Worm (Caenorhabditis elegans) whole organism, young adult: ENCODE data around the gene prx-3.

Source experiments
- B0035.1 ChIP-seq: sonication (generic microtip); optimal IDR thresholded peaks from 2 replicates; lab custom pipeline; 2016; ENCODE audit warnings: missing genetic modification characterization, mild to moderate bottlenecking, missing compliant biosample characterization, missing genotype, missing genetic modification reagents
- B0336.3 ChIP-seq: fragments of 200-800 bp; sonication (Bioruptor generic); IDR thresholded peaks from 2 replicates; pipeline ENCODE4 v1.3.6; 2022; ENCODE audit warnings: missing genetic modification characterization, missing compliant biosample characterization
- D2030.7 ChIP-seq: fragments of 200-800 bp; sonication (Bioruptor generic); IDR thresholded peaks from 2 replicates; pipeline ENCODE4 v1.3.6; 2022; ENCODE audit warnings: missing genetic modification reagents, missing genetic modification characterization, missing compliant biosample characterization
- K11D2.4 ChIP-seq: fragments of 200-800 bp; sonication (Bioruptor generic); IDR thresholded peaks from 2 replicates; pipeline ENCODE4 v1.3.6; 2022; ENCODE audit warnings: missing genetic modification reagents, missing genetic modification characterization, missing compliant biosample characterization
- K12H6.12 ChIP-seq: fragments of 200-800 bp; sonication (Bioruptor generic); optimal IDR thresholded peaks from 2 replicates; lab custom pipeline; 2018; ENCODE audit warnings: mild to moderate bottlenecking, missing genetic modification characterization, missing compliant biosample characterization
- bed-1 ChIP-seq: fragments of 200-800 bp; sonication (Bioruptor generic); IDR thresholded peaks from 2 replicates; pipeline ENCODE4 v1.3.6; 2022; ENCODE audit warnings: missing genetic modification reagents, missing genetic modification characterization, missing compliant biosample characterization
- ceh-27 ChIP-seq: fragments of 200-800 bp; sonication (Bioruptor generic); optimal IDR thresholded peaks from 2 replicates; lab custom pipeline; 2018; ENCODE audit warnings: mild to moderate bottlenecking, missing genetic modification characterization, moderate library complexity, missing compliant biosample characterization
- ceh-58 ChIP-seq: fragments of 200-800 bp; sonication (Bioruptor generic); IDR thresholded peaks from 2 replicates; pipeline ENCODE4 v1.3.6; 2022; ENCODE audit warnings: missing genetic modification characterization, missing compliant biosample characterization
- chd-7 ChIP-seq: sonication (generic microtip); optimal IDR thresholded peaks from 2 replicates; lab custom pipeline; 2016; ENCODE audit warnings: mild to moderate bottlenecking, missing genetic modification characterization, moderate library complexity, missing compliant biosample characterization
- dpl-1 ChIP-seq: fragments of 150-350 bp; optimal IDR thresholded peaks from 2 replicates; lab custom pipeline; 2014; ENCODE audit warnings: missing biosample characterization, missing genetic modification reagents, missing genetic modification characterization
- egrh-3 ChIP-seq: fragments of 200-800 bp; sonication (Bioruptor generic); IDR thresholded peaks from 2 replicates; pipeline ENCODE4 v1.3.6; 2022; ENCODE audit warnings: missing genetic modification reagents, missing genetic modification characterization, missing compliant biosample characterization
- gei-17 ChIP-seq: fragments of 200-800 bp; sonication (Bioruptor generic); optimal IDR thresholded peaks from 2 replicates; lab custom pipeline; 2018; ENCODE audit warnings: mild to moderate bottlenecking, missing genetic modification characterization, missing compliant biosample characterization
- hmg-1.2 ChIP-seq: fragments of 200-800 bp; sonication (Bioruptor generic); IDR thresholded peaks from 2 replicates; pipeline ENCODE4 v1.3.6; 2022; ENCODE audit warnings: missing genetic modification reagents, missing genetic modification characterization, missing compliant biosample characterization
- hrde-1 ChIP-seq: sonication (generic microtip); optimal IDR thresholded peaks from 2 replicates; lab custom pipeline; 2016; ENCODE audit warnings: missing genetic modification characterization, mild to moderate bottlenecking, missing compliant biosample characterization, moderate library complexity, missing genotype, missing genetic modification reagents, borderline replicate concordance
- let-526 ChIP-seq: fragments of 200-800 bp; sonication (Bioruptor generic); IDR thresholded peaks from 2 replicates; pipeline ENCODE4 v1.3.6; 2022; ENCODE audit warnings: missing genetic modification reagents, missing genetic modification characterization, missing compliant biosample characterization
- let-607 ChIP-seq, 2 experiments: fragments of 200-800 bp in 1 of 2; sonication (Bioruptor generic) in 1 of 2; sonication (generic microtip) in 1 of 2; optimal IDR thresholded peaks; 2 replicates each; lab custom pipeline; 2016 to 2018; ENCODE audit warnings: mild to moderate bottlenecking in 2 of 2, missing compliant biosample characterization in 2 of 2, missing genetic modification characterization in 2 of 2, moderate library complexity in 2 of 2, missing genotype in 1 of 2
- lin-35 ChIP-seq, 3 experiments: fragments of 150-350 bp in 2 of 3; sonication (generic microtip) in 1 of 3; optimal IDR thresholded peaks; 2 replicates each; lab custom pipeline; 2014 to 2018; ENCODE audit warnings: missing biosample characterization in 3 of 3, missing genetic modification characterization in 3 of 3, missing genetic modification reagents in 3 of 3
- lin-40 ChIP-seq: sonication (generic microtip); optimal IDR thresholded peaks from 2 replicates; lab custom pipeline; 2016; ENCODE audit warnings: missing genetic modification characterization, mild to moderate bottlenecking, missing compliant biosample characterization, missing genotype, missing genetic modification reagents
- lir-1 ChIP-seq: fragments of 200-800 bp; sonication (Bioruptor generic); conservative IDR thresholded peaks from 2 replicates; pipeline ENCODE4 v1.3.6; 2022; ENCODE audit warnings: missing genetic modification reagents, missing genetic modification characterization, missing compliant biosample characterization
- madf-10 ChIP-seq: sonication (generic microtip); optimal IDR thresholded peaks from 2 replicates; lab custom pipeline; 2016; ENCODE audit warnings: mild to moderate bottlenecking, missing genetic modification characterization, missing compliant biosample characterization
- madf-3 ChIP-seq: fragments of 200-800 bp; sonication (Bioruptor generic); IDR thresholded peaks from 2 replicates; pipeline ENCODE4 v1.3.6; 2022; ENCODE audit warnings: missing genetic modification reagents, missing genetic modification characterization, missing compliant biosample characterization
- nfya-1 ChIP-seq: sonication (generic microtip); optimal IDR thresholded peaks from 2 replicates; lab custom pipeline; 2017; ENCODE audit warnings: antibody characterized with exemption, missing compliant biosample characterization, missing genetic modification characterization, borderline replicate concordance; ENCODE audit not compliant: insufficient read depth
- nfya-2 ChIP-seq: fragments of 200-800 bp; sonication (Bioruptor generic); IDR thresholded peaks from 2 replicates; pipeline ENCODE4 v1.3.6; 2022; ENCODE audit warnings: missing genetic modification reagents, missing genetic modification characterization, missing compliant biosample characterization
- nhr-27 ChIP-seq: fragments of 200-800 bp; sonication (Bioruptor generic); optimal IDR thresholded peaks from 2 replicates; lab custom pipeline; 2018; ENCODE audit warnings: mild to moderate bottlenecking, missing genetic modification characterization, moderate library complexity, missing compliant biosample characterization
- nhr-80 ChIP-seq: sonication (generic microtip); optimal IDR thresholded peaks from 2 replicates; lab custom pipeline; 2016; ENCODE audit warnings: missing genetic modification characterization, missing compliant biosample characterization
- nhr-90 ChIP-seq: sonication (generic microtip); optimal IDR thresholded peaks from 2 replicates; lab custom pipeline; 2016; ENCODE audit warnings: missing genotype, mild to moderate bottlenecking, missing genetic modification characterization, missing compliant biosample characterization
- pha-4 ChIP-seq: fragments of 150-350 bp; sonication (generic microtip); optimal IDR thresholded peaks from 2 replicates; lab custom pipeline; 2014; ENCODE audit warnings: missing biosample characterization, missing genetic modification reagents, missing genetic modification characterization
- sea-2 ChIP-seq: fragments of 200-800 bp; sonication (Bioruptor generic); IDR thresholded peaks from 2 replicates; pipeline ENCODE4 v1.3.6; 2022; ENCODE audit warnings: missing genetic modification characterization, missing compliant biosample characterization
- somi-1 ChIP-seq: fragments of 200-800 bp; sonication (Bioruptor generic); optimal IDR thresholded peaks from 2 replicates; lab custom pipeline; 2018; ENCODE audit warnings: mild to moderate bottlenecking, missing genetic modification characterization, missing compliant biosample characterization
- xnd-1 ChIP-seq: sonication (generic microtip); optimal IDR thresholded peaks from 2 replicates; lab custom pipeline; 2016; ENCODE audit warnings: missing genotype, missing genetic modification reagents, missing genetic modification characterization, missing compliant biosample characterization
- zfh-2 ChIP-seq: fragments of 200-800 bp; sonication (Bioruptor generic); conservative IDR thresholded peaks from 2 replicates; pipeline ENCODE4 v1.3.6; 2022; ENCODE audit warnings: missing genetic modification reagents, missing genetic modification characterization, missing compliant biosample characterization
- zim-3 ChIP-seq: sonication (generic microtip); optimal IDR thresholded peaks from 2 replicates; lab custom pipeline; 2017; ENCODE audit warnings: mild to moderate bottlenecking, missing genetic modification characterization, moderate library complexity, missing compliant biosample characterization
- ztf-3 ChIP-seq: fragments of 200-800 bp; sonication (Bioruptor generic); optimal IDR thresholded peaks from 2 replicates; lab custom pipeline; 2018; ENCODE audit warnings: mild to moderate bottlenecking, missing genetic modification characterization, missing compliant biosample characterization

prx-3 gene

ce11 chrX:6112817-6113216 is at the start of gene prx-3:
Gene prx-3 (minus strand): TSS chrX:6112917.
- TF ChIP-seq ztf-3 (GFP tag; lab: Kevin White, UChicago) (no peak), pha-4 (tag; lab: Kevin White, UChicago) (no peak), madf-3 (no peak), madf-10 (no peak), K11D2.4 (GFP tag; lab: Robert Waterston, UW) (no peak), nfya-2 (no peak), let-526 (GFP tag; lab: Robert Waterston, UW) (no peak), D2030.7 (GFP tag; lab: Robert Waterston, UW) (no peak), lin-35 (GFP tag; optimal IDR thresholded peaks at IDR 0.05; lab: Kevin White, UChicago) (no peak), ceh-58 (GFP tag; lab: Robert Waterston, UW) (no peak), sea-2 (GFP tag; lab: Robert Waterston, UW) (no peak), zim-3 (no peak), bed-1 (GFP tag; lab: Robert Waterston, UW) (no peak), nhr-80 (tag; lab: Kevin White, UChicago) (no peak)

- TF ChIP-seq chd-7 (no peak), egrh-3 (peak; percentile 27; the same call in 1 of the 2 replicates), zfh-2 (GFP tag; lab: Robert Waterston, UW) (peak; percentile 72), nhr-90 (tag; lab: Kevin White, UChicago) (no peak)
These were observed 49.3 kb upstream of the prx-3 start for ce11 chrX:6162037-6162436.

DNA sequence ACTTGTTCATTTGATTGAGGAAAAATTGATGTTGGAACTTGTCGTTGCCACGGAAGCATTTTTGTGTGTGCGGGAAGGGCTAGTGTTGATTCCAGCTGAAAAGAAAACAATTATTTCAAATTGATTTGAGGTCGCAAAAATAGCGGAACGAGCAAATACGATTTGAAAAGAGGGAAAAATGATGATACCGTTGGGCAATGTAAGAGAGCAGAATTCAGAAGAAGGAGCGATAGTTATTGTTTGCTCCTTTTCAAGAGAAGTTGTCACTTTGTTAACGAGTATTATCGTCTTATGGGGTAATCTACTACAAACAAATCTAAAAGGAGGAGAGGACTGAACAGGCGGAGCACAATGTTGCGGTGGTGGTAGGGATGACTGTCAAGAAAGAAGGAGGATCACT is 47.7 kb upstream of the prx-3 start, which contains the start of gene odd-2:
odd-2 (minus strand) TSS at position 101 of the 400 bp plus-strand sequence.
- TF ChIP-seq gei-17 (GFP tag; lab: Kevin White, UChicago) (no peak), B0336.3 (GFP tag; lab: Robert Waterston, UW) (no peak), sea-2 (GFP tag; lab: Robert Waterston, UW) (no peak)

- no peak for TF ChIP-seq B0035.1 (tag; lab: Kevin White, UChicago)
- no peak for TF ChIP-seq xnd-1 (tag; lab: Kevin White, UChicago)
- TF ChIP-seq let-607 (tag; optimal IDR thresholded peaks at IDR 0.05; lab: Kevin White, UChicago) = no peak
- no peak for TF ChIP-seq lin-40 (tag; lab: Kevin White, UChicago)
- TF ChIP-seq dpl-1 (GFP tag; lab: Kevin White, UChicago) = no peak
- TF ChIP-seq hmg-1.2 (GFP tag; lab: Robert Waterston, UW) = no peak
- TF ChIP-seq nfya-1 (tag; lab: Kevin White, UChicago) = no peak
- no peak for TF ChIP-seq egrh-3
- no peak for TF ChIP-seq lin-35 (GFP tag; optimal IDR thresholded peaks at IDR 0.05; lab: Kevin White, UChicago)
- TF ChIP-seq nhr-27 = no peak
- no peak for TF ChIP-seq somi-1 (GFP tag; lab: Kevin White, UChicago)
- TF ChIP-seq K12H6.12 (tag; lab: Kevin White, UChicago) = no peak
- TF ChIP-seq hrde-1 = no peak
These were observed 46.8 kb upstream of the prx-3 start for ce11 chrX:6159562-6159961.

ce11 chrX:6157411-6157916 is 44.7 kb upstream of the prx-3 start:
- TF ChIP-seq lir-1 (GFP tag; lab: Robert Waterston, UW) (no peak), ceh-27 (GFP tag; lab: Kevin White, UChicago) (no peak), B0336.3 (GFP tag; lab: Robert Waterston, UW) (no peak), hmg-1.2 (GFP tag; lab: Robert Waterston, UW) (no peak), zim-3 (no peak), nhr-27 (no peak)
